Worm (Caenorhabditis elegans) whole organism, mixed stage, embryonic: ENCODE results near the gene brap-2.

Source experiments
- M03D4.4 ChIP-seq: sonication (generic microtip); optimal IDR thresholded peaks from 2 replicates; lab custom pipeline; 2017; ENCODE audit warnings: mild to moderate bottlenecking, missing genetic modification characterization, missing compliant biosample characterization
- bed-3 ChIP-seq: fragments of 200-800 bp; sonication (Bioruptor generic); optimal IDR thresholded peaks from 3 replicates; lab custom pipeline; 2018; ENCODE audit warnings: mild to moderate bottlenecking, missing genetic modification characterization, moderate library complexity, missing compliant biosample characterization
- blmp-1 ChIP-seq: fragments of 150-350 bp; optimal IDR thresholded peaks from 2 replicates; lab custom pipeline; 2014; ENCODE audit warnings: missing biosample characterization, missing genetic modification characterization
- ceh-39 ChIP-seq: fragments of 150-350 bp; optimal IDR thresholded peaks from 2 replicates; lab custom pipeline; 2014; ENCODE audit warnings: missing biosample characterization, missing genetic modification characterization
- ceh-43 ChIP-seq: fragments of 200-800 bp; sonication (Bioruptor generic); optimal IDR thresholded peaks from 2 replicates; lab custom pipeline; 2018; ENCODE audit warnings: mild to moderate bottlenecking, missing genetic modification characterization, moderate library complexity, missing compliant biosample characterization
- ceh-83 ChIP-seq: fragments of 200-800 bp; sonication (Bioruptor generic); optimal IDR thresholded peaks from 2 replicates; lab custom pipeline; 2018; ENCODE audit warnings: mild to moderate bottlenecking, missing genetic modification characterization, missing compliant biosample characterization
- ces-1 ChIP-seq: fragments of 150-350 bp; optimal IDR thresholded peaks from 2 replicates; lab custom pipeline; 2014; ENCODE audit warnings: missing biosample characterization, missing genetic modification reagents, missing genetic modification characterization
- cnd-1 ChIP-seq: fragments of 200-800 bp; sonication (Bioruptor generic); optimal IDR thresholded peaks from 2 replicates; lab custom pipeline; 2018; ENCODE audit warnings: mild to moderate bottlenecking, missing genetic modification characterization, missing compliant biosample characterization
- drap-1 ChIP-seq: fragments of 200-800 bp; sonication (Bioruptor generic); optimal IDR thresholded peaks from 3 replicates; lab custom pipeline; 2018; ENCODE audit warnings: mild to moderate bottlenecking, missing genetic modification characterization, missing compliant biosample characterization
- elt-3 ChIP-seq: fragments of 150-350 bp; optimal IDR thresholded peaks from 2 replicates; lab custom pipeline; 2014; ENCODE audit warnings: missing biosample characterization, missing genetic modification characterization
- flh-1 ChIP-seq: fragments of 200-800 bp; sonication (Bioruptor generic); optimal IDR thresholded peaks from 2 replicates; lab custom pipeline; 2018; ENCODE audit warnings: mild to moderate bottlenecking, missing genetic modification characterization, moderate library complexity, missing compliant biosample characterization
- ham-2 ChIP-seq: fragments of 200-800 bp; sonication (Bioruptor generic); optimal IDR thresholded peaks from 2 replicates; lab custom pipeline; 2018; ENCODE audit warnings: mild to moderate bottlenecking, missing genetic modification characterization, missing compliant biosample characterization
- hlh-1 ChIP-seq: fragments of 150-350 bp; optimal IDR thresholded peaks from 2 replicates; lab custom pipeline; 2014; ENCODE audit warnings: missing biosample characterization, missing genetic modification reagents, missing genetic modification characterization
- lin-13 ChIP-seq: fragments of 150-350 bp; optimal IDR thresholded peaks from 2 replicates; lab custom pipeline; 2014; ENCODE audit warnings: missing biosample characterization, missing genetic modification characterization
- lsy-2 ChIP-seq: fragments of 150-350 bp; optimal IDR thresholded peaks from 2 replicates; lab custom pipeline; 2014; ENCODE audit warnings: missing biosample characterization, missing genetic modification characterization
- mab-5 ChIP-seq: fragments of 150-350 bp; optimal IDR thresholded peaks from 2 replicates; lab custom pipeline; 2014; ENCODE audit warnings: missing biosample characterization, missing genetic modification characterization
- mep-1 ChIP-seq: fragments of 150-350 bp; optimal IDR thresholded peaks from 2 replicates; lab custom pipeline; 2017; ENCODE audit warnings: missing biosample characterization, missing genetic modification reagents, missing genetic modification characterization, inconsistent platforms
- mls-2 ChIP-seq: sonication (generic microtip); optimal IDR thresholded peaks from 2 replicates; lab custom pipeline; 2016; ENCODE audit warnings: mild to moderate bottlenecking, missing genetic modification characterization, moderate library complexity, missing compliant biosample characterization
- nhr-12 ChIP-seq: fragments of 150-350 bp; optimal IDR thresholded peaks from 2 replicates; lab custom pipeline; 2014; ENCODE audit warnings: missing biosample characterization, missing genetic modification characterization
- nhr-2 ChIP-seq: fragments of 150-350 bp; optimal IDR thresholded peaks from 2 replicates; lab custom pipeline; 2014; ENCODE audit warnings: missing biosample characterization, missing genetic modification characterization
- nhr-237 ChIP-seq: fragments of 150-350 bp; optimal IDR thresholded peaks from 2 replicates; lab custom pipeline; 2014; ENCODE audit warnings: missing biosample characterization, missing genetic modification characterization
- nhr-28 ChIP-seq: fragments of 150-350 bp; optimal IDR thresholded peaks from 2 replicates; lab custom pipeline; 2014; ENCODE audit warnings: missing biosample characterization, missing genetic modification characterization
- nhr-76 ChIP-seq: sonication (generic microtip); optimal IDR thresholded peaks from 2 replicates; lab custom pipeline; 2017; ENCODE audit warnings: missing biosample characterization, missing genetic modification characterization
- pha-4 ChIP-seq: fragments of 150-350 bp; optimal IDR thresholded peaks from 2 replicates; lab custom pipeline; 2018; ENCODE audit warnings: missing biosample characterization, missing genetic modification reagents, missing genetic modification characterization
- sem-2 ChIP-seq: fragments of 200-800 bp; sonication (Bioruptor generic); optimal IDR thresholded peaks from 2 replicates; lab custom pipeline; 2018; ENCODE audit warnings: mild to moderate bottlenecking, missing genetic modification characterization, missing compliant biosample characterization
- sptf-1 ChIP-seq: sonication (generic microtip); optimal IDR thresholded peaks from 2 replicates; lab custom pipeline; 2017; ENCODE audit warnings: mild to moderate bottlenecking, missing genetic modification characterization, moderate library complexity, missing compliant biosample characterization
- tbx-8 ChIP-seq: fragments of 200-800 bp; sonication (Bioruptor generic); optimal IDR thresholded peaks from 2 replicates; lab custom pipeline; 2018; ENCODE audit warnings: mild to moderate bottlenecking, missing genetic modification characterization, moderate library complexity, missing compliant biosample characterization
- unc-120 ChIP-seq: sonication (generic microtip); optimal IDR thresholded peaks from 2 replicates; lab custom pipeline; 2017; ENCODE audit warnings: missing genetic modification characterization, missing compliant biosample characterization; ENCODE audit not compliant: poor library complexity, severe bottlenecking
- unc-39 ChIP-seq: fragments of 150-350 bp; optimal IDR thresholded peaks from 2 replicates; lab custom pipeline; 2014; ENCODE audit warnings: missing biosample characterization, missing genetic modification characterization
- unc-62 ChIP-seq: fragments of 150-350 bp; optimal IDR thresholded peaks from 2 replicates; lab custom pipeline; 2014; ENCODE audit warnings: missing biosample characterization, missing genetic modification reagents, missing genetic modification characterization
- zip-8 ChIP-seq: fragments of 150-350 bp; optimal IDR thresholded peaks from 2 replicates; lab custom pipeline; 2014; ENCODE audit warnings: missing biosample characterization, missing genetic modification characterization
- ztf-11 ChIP-seq: fragments of 150-350 bp; optimal IDR thresholded peaks from 2 replicates; lab custom pipeline; 2014; ENCODE audit warnings: missing biosample characterization, missing genetic modification characterization

brap-2 gene

DNA sequence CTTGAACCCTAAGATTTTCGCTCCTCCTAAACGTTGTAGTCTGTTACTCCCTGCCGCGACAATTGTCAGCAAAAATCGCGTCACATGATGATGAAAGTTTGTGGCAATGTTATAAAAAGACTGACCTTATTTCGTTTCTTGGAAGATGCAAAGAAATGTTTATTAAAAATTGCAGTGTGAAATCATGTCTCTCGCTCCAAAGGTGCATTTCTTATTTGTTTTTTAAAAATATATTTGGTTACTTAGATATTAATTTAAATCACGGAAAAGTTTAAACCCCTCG lies 14.8 kb downstream of the brap-2 start:
- no peak for TF ChIP-seq ham-2
- no peak for TF ChIP-seq ztf-11 (tag; lab: Kevin White, UChicago)
- no peak for TF ChIP-seq drap-1
- no peak for TF ChIP-seq tbx-8 (GFP tag; lab: Kevin White, UChicago)
- TF ChIP-seq pha-4 (tag; lab: Kevin White, UChicago): no peak
- no peak for TF ChIP-seq nhr-28
- no peak for TF ChIP-seq blmp-1 (tag; lab: Kevin White, UChicago)
- TF ChIP-seq mab-5 (tag; lab: Kevin White, UChicago): no peak
- TF ChIP-seq elt-3 (tag; lab: Kevin White, UChicago): no peak
- TF ChIP-seq unc-62 (GFP tag; lab: Kevin White, UChicago): no peak
- no peak for TF ChIP-seq cnd-1 (tag; lab: Kevin White, UChicago)
- no peak for TF ChIP-seq ceh-83
- no peak for TF ChIP-seq hlh-1 (tag; lab: Kevin White, UChicago)
- no peak for TF ChIP-seq zip-8 (tag; lab: Kevin White, UChicago)
- no peak for TF ChIP-seq lsy-2 (tag; lab: Kevin White, UChicago)
- no peak for TF ChIP-seq mep-1 (tag; lab: Kevin White, UChicago)
- no peak for TF ChIP-seq sem-2
- no peak for TF ChIP-seq ceh-39 (tag; lab: Kevin White, UChicago)
- TF ChIP-seq, all 35 proteins: peak for 0

DNA sequence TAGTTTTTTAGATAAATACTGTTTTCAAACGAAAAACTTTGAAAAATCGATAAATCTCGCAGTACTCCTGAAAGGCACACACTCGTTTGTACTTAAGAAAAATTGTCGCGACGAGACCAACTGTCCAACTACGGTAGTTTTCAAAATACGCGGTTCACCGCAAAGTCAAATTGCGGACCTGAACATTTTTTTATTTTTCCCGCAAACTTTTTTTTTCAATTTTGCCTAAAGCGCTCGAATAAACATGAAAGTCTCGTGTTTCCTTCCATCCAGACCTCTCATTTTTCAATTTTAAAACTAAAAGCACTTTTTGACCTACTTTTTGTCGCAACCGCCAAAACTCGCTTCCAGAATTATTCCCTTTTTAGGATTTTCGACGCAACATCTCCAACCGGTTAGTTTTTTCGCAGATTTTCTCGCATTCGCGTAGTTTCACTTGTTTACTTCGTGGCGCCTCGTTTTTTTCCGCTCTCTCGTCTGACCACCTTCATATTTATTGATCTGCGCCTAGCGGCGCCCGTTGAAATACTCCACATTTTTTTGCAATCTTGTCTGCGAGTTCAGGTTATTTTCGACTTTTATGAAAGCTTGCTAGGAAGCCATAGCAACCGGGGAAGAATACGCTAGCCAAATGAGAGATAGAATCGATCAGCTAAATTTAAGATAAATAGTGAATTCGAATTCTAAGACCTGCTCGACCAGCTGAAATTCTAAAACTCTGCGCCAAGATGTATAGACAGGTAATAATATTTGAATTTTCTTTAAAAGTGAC lies 15.3 kb downstream of the brap-2 start, which contains the start of gene prdx-2:
prdx-2 (plus strand) TSS at position 729 of the 772 bp plus-strand sequence.
- peak; percentile 70 for TF ChIP-seq lsy-2 (tag; lab: Kevin White, UChicago)
- TF ChIP-seq unc-120: no peak

DNA sequence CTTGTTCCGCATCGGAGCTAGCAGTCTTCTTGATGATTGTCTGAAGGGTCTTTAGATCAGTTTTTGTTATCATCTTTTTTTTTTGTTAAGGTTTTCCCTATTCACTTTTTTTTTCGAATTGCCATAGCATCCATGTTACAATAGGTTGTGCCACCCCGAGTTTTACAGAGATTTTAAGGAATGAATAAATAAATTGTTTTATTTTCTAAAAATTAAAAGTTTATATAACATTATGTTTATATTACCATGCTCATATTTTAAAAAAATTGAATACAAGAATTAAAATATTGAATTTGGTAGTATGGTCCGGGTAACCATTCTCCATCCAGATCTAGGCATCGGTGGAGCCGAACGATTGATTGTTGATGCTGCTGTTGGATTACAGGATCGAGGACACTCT lies 18.0 kb downstream of the brap-2 start, which contains the start of gene algn-2:
algn-2 (plus strand) TSS at position 301 of the 400 bp plus-strand sequence.
- TF ChIP-seq unc-62 (GFP tag; lab: Kevin White, UChicago): no peak
- TF ChIP-seq lsy-2 (tag; lab: Kevin White, UChicago): no peak
- TF ChIP-seq mab-5 (tag; lab: Kevin White, UChicago): no peak
- TF ChIP-seq hlh-1 (tag; lab: Kevin White, UChicago): no peak
- no peak for TF ChIP-seq drap-1
- TF ChIP-seq, all 35 proteins: peak for 0

DNA sequence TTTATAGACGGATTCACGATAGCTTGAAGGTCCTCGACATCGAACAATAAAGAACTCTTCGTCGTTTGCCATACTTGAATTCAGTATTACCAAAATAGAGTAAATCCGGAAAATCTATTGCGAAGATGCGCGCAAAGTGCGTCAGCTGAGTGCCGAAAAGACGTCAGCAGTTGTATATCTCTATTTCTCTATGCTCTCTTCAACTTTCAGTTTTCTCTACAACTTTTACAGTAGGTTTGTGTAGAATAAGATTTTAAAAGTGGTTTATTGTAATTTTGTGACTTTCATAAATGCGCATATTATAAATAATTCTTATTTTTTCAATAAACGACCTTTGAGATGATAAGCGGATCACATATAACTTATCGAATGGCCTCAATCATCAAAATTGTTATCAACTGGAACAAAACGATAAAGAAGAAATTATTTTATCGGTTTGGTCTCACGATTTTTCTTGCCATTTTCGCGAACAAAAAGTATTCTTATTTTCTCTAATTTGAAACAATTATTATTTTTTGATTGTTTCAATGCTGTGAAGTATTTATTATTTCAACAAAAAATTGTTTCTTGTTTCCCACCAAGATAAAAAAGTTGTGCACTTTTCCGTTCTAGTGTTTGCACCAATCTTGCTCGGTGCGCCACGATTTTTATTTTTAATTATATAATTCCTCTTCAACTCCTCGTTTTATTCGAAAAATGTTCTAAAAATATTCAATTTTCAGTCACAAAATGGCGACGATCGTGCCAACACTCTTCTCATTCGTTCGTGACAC lies 19.5 kb downstream of the brap-2 start, which contains the start of the genes agt-2 and F09E5.3:
agt-2 (minus strand) TSS at position 553 of the 773 bp plus-strand sequence.
F09E5.3 (plus strand) TSS at position 723 of the 773 bp plus-strand sequence.
- TF ChIP-seq ham-2 (no peak), nhr-237 (tag; lab: Kevin White, UChicago) (peak; percentile 77), blmp-1 (tag; lab: Kevin White, UChicago) (peak; percentile 3), bed-3 (GFP tag; lab: Kevin White, UChicago) (no peak), lsy-2 (tag; lab: Kevin White, UChicago) (peak; percentile 89), ceh-43 (GFP tag; lab: Kevin White, UChicago) (no peak), ceh-39 (tag; lab: Kevin White, UChicago) (peak; percentile 68), cnd-1 (tag; lab: Kevin White, UChicago) (peak; percentile 36), ztf-11 (tag; lab: Kevin White, UChicago) (peak; percentile 53), hlh-1 (tag; lab: Kevin White, UChicago) (peak; percentile 37), sem-2 (no peak), pha-4 (tag; lab: Kevin White, UChicago) (peak; percentile 95), ceh-83 (peak; percentile 47), ces-1 (GFP tag; lab: Kevin White, UChicago) (peak; percentile 74), mab-5 (tag; lab: Kevin White, UChicago) (no peak), unc-120 (no peak), sptf-1 (peak; percentile 71), elt-3 (tag; lab: Kevin White, UChicago) (no peak), flh-1 (no peak), nhr-12 (tag; lab: Kevin White, UChicago) (no peak), tbx-8 (GFP tag; lab: Kevin White, UChicago) (no peak), M03D4.4 (peak; percentile 9), zip-8 (tag; lab: Kevin White, UChicago) (no peak), nhr-2 (tag; lab: Kevin White, UChicago) (peak; percentile 13), nhr-76 (tag; lab: Kevin White, UChicago) (no peak), lin-13 (tag; lab: Kevin White, UChicago) (peak; percentile 90), unc-62 (GFP tag; lab: Kevin White, UChicago) (peak; percentile 26), unc-39 (tag; lab: Kevin White, UChicago) (no peak), mls-2 (tag; lab: Kevin White, UChicago) (peak; percentile 17), drap-1 (peak; percentile 53), mep-1 (tag; lab: Kevin White, UChicago) (peak; percentile 90)
